Worm (Caenorhabditis elegans) whole organism, L1 larva: ENCODE measurements around the gene dolk-1.

Experiments used
- ama-1 ChIP-seq: fragments of 150-350 bp; optimal IDR thresholded peaks from 2 replicates; lab custom pipeline; 2014
- egl-27 ChIP-seq, 2 experiments: fragments of 150-350 bp in 1 of 2; sonication (generic microtip); optimal IDR thresholded peaks; 3 replicates each; lab custom pipeline; 2017 to 2018; ENCODE audit warnings: missing biosample characterization in 2 of 2, missing genetic modification characterization in 2 of 2, missing genetic modification reagents in 2 of 2
- elt-2 ChIP-seq: sonication (generic microtip); optimal IDR thresholded peaks from 2 replicates; lab custom pipeline; 2016; ENCODE audit warnings: missing genetic modification characterization, mild to moderate bottlenecking, inconsistent platforms, missing compliant biosample characterization, missing genetic modification reagents
- fkh-10 ChIP-seq: sonication (generic microtip); optimal IDR thresholded peaks from 2 replicates; lab custom pipeline; 2017; ENCODE audit warnings: missing biosample characterization, missing genetic modification reagents, missing genetic modification characterization
- fkh-4 ChIP-seq: sonication (generic microtip); optimal IDR thresholded peaks from 2 replicates; lab custom pipeline; 2016; ENCODE audit warnings: missing compliant biosample characterization, missing genetic modification characterization, borderline replicate concordance
- fos-1 ChIP-seq: fragments of 150-350 bp; optimal IDR thresholded peaks from 2 replicates; lab custom pipeline; 2014; ENCODE audit warnings: missing biosample characterization, missing genetic modification characterization
- nhr-77 ChIP-seq: fragments of 150-350 bp; optimal IDR thresholded peaks from 2 replicates; lab custom pipeline; 2014; ENCODE audit warnings: missing biosample characterization, missing genetic modification characterization
- ztf-11 ChIP-seq, 2 experiments: sonication (generic microtip); optimal IDR thresholded peaks; 2 replicates each; lab custom pipeline; 2016 to 2017; ENCODE audit warnings: missing genetic modification characterization in 2 of 2, missing biosample characterization in 1 of 2, missing compliant biosample characterization in 1 of 2

DNA sequence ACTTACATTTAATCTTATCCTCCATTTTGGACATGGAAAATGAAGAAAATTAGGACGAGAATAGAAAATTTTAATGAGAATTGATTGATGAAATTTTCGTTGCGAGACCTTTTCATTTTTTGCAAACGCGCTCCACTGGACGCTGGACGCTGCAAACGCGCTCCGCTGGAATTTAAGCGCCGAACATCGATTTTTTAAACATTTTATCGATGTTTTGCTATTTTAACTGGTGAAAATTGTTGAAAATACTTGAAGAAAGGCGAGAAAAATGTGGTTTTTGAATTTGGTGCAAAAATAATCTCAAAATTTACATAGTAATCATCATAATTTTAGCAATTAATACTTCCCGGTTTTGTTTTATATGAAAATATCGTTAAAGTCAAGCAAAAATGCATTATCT lies 40.5 kb downstream of the dolk-1 start, which contains the start of gene Y56A3A.41:
- TF ChIP-seq nhr-77 (tag; lab: Kevin White, UChicago), result no peak
- no peak for TF ChIP-seq ama-1 (lab: Kevin White, UChicago)
- no peak for TF ChIP-seq fkh-10 (GFP tag; lab: Kevin White, UChicago)
- TF ChIP-seq elt-2 (tag; lab: Kevin White, UChicago), result no peak
- no peak for TF ChIP-seq ztf-11 (tag; optimal IDR thresholded peaks at IDR 0.05; lab: Kevin White, UChicago)
- no peak for TF ChIP-seq fos-1 (tag; lab: Kevin White, UChicago)
- TF ChIP-seq egl-27 (tag; optimal IDR thresholded peaks at IDR 0.05; lab: Kevin White, UChicago), result no peak
- TF ChIP-seq fkh-4 (tag; lab: Kevin White, UChicago), result no peak
